Fruit fly (Drosophila melanogaster) whole organism, wandering third instar larva: ENCODE data around the gene pix.
A peak's percentile ranks its signal among the peaks of the same experiment; 100 is the strongest.

Experiments
- Abd-B ChIP-seq: fragments of >200 bp; optimal IDR thresholded peaks from 2 replicates; lab custom pipeline; 2017; ENCODE audit warnings: missing biosample characterization, missing genetic modification characterization
- CG32264 ChIP-seq: fragments of 200-800 bp; sonication (Bioruptor generic); optimal IDR thresholded peaks from 2 replicates; lab custom pipeline; 2016; ENCODE audit warnings: missing biosample characterization, missing genetic modification characterization
- CG9705 ChIP-seq: fragments of 200-800 bp; sonication (Bioruptor generic); optimal IDR thresholded peaks from 2 replicates; lab custom pipeline; 2018; ENCODE audit warnings: missing biosample characterization, mild to moderate bottlenecking, missing genetic modification characterization
- CrebA ChIP-seq: fragments of 200-800 bp; sonication (Bioruptor generic); optimal IDR thresholded peaks from 2 replicates; lab custom pipeline; 2016; ENCODE audit warnings: missing biosample characterization, mild to moderate bottlenecking, missing genetic modification characterization, borderline replicate concordance
- Dfd ChIP-seq: fragments of >200 bp; optimal IDR thresholded peaks from 2 replicates; lab custom pipeline; 2017; ENCODE audit warnings: missing biosample characterization, missing genetic modification characterization
- Dif ChIP-seq: fragments of 200-275, 200-300 bp; sonication (Bioruptor generic); optimal IDR thresholded peaks from 2 replicates; lab custom pipeline; 2018; ENCODE audit warnings: missing biosample characterization, missing genetic modification characterization; ENCODE audit not compliant: partially characterized antibody
- GATAd ChIP-seq: sonication (Bioruptor generic); optimal IDR thresholded peaks from 2 replicates; lab custom pipeline; 2016; ENCODE audit warnings: missing biosample characterization, missing genetic modification characterization
- HLH106 ChIP-seq: fragments of 200-800 bp; optimal IDR thresholded peaks from 3 replicates; lab custom pipeline; 2019; ENCODE audit warnings: missing biosample characterization, mild to moderate bottlenecking, missing genetic modification characterization, moderate library complexity
- Hnf4 ChIP-seq: fragments of 200-800 bp; sonication (Bioruptor generic); optimal IDR thresholded peaks from 2 replicates; lab custom pipeline; 2016; ENCODE audit warnings: missing biosample characterization, mild to moderate bottlenecking, missing genetic modification characterization
- Hr78 ChIP-seq: fragments of >200 bp; optimal IDR thresholded peaks from 2 replicates; lab custom pipeline; 2017; ENCODE audit warnings: missing biosample characterization, missing genetic modification characterization
- Hr83 ChIP-seq: fragments of 200-300 bp; sonication (Bioruptor generic); optimal IDR thresholded peaks from 2 replicates; lab custom pipeline; 2016; ENCODE audit warnings: missing biosample characterization, mild to moderate bottlenecking, missing genetic modification characterization, moderate library complexity; ENCODE audit not compliant: poor library complexity, severe bottlenecking
- Jra ChIP-seq: sonication (Bioruptor generic); optimal IDR thresholded peaks from 2 replicates; lab custom pipeline; 2016; ENCODE audit warnings: missing biosample characterization, missing genetic modification characterization
- Mio ChIP-seq: sonication (Bioruptor generic); optimal IDR thresholded peaks from 2 replicates; lab custom pipeline; 2016; ENCODE audit warnings: missing biosample characterization, missing genetic modification characterization
- N ChIP-seq: fragments of >200 bp; optimal IDR thresholded peaks from 2 replicates; lab custom pipeline; 2018; ENCODE audit warnings: missing biosample characterization, missing external identifiers, missing genetic modification characterization
- OdsH ChIP-seq: fragments of 200-800 bp; sonication (Bioruptor generic); optimal IDR thresholded peaks from 2 replicates; lab custom pipeline; 2016; ENCODE audit warnings: missing biosample characterization, mild to moderate bottlenecking, missing genetic modification characterization
- Rel ChIP-seq, 2 experiments: fragments of 200-800 bp; sonication (Bioruptor generic) in 1 of 2; optimal IDR thresholded peaks; 2 replicates in 1 of 2; 3 replicates in 1 of 2; lab custom pipeline; 2016 to 2019; ENCODE audit warnings: mild to moderate bottlenecking in 2 of 2, missing biosample characterization in 2 of 2, missing genetic modification characterization in 2 of 2, moderate library complexity in 1 of 2
- Sp1 ChIP-seq: fragments of 200-800 bp; sonication (Bioruptor generic); optimal IDR thresholded peaks from 3 replicates; lab custom pipeline; 2019; ENCODE audit warnings: missing biosample characterization, mild to moderate bottlenecking, missing genetic modification characterization, moderate library complexity
- Vsx2 ChIP-seq: fragments of 200-300, 225-300 bp; sonication (Bioruptor generic); optimal IDR thresholded peaks from 2 replicates; lab custom pipeline; 2018; ENCODE audit warnings: missing biosample characterization, missing genetic modification characterization; ENCODE audit not compliant: partially characterized antibody
- br ChIP-seq: fragments of 200-800 bp; sonication (Bioruptor generic); optimal IDR thresholded peaks from 2 replicates; lab custom pipeline; 2016; ENCODE audit warnings: missing biosample characterization, missing genetic modification characterization
- brk ChIP-seq: fragments of 200-800 bp; sonication (Bioruptor generic); optimal IDR thresholded peaks from 2 replicates; lab custom pipeline; 2016; ENCODE audit warnings: missing biosample characterization, mild to moderate bottlenecking, missing genetic modification characterization
- dl ChIP-seq, 2 experiments: fragments of 175-275, 200-275 bp in 1 of 2; fragments of 200-275 bp in 1 of 2; sonication (Bioruptor generic); optimal IDR thresholded peaks; lab custom pipeline; 2018; ENCODE audit warnings: mild to moderate bottlenecking in 2 of 2, missing biosample characterization in 2 of 2, missing genetic modification characterization in 2 of 2, moderate library complexity in 2 of 2; ENCODE audit not compliant: partially characterized antibody in 2 of 2, insufficient read depth in 1 of 2
- dmrt93B ChIP-seq: fragments of 200-800 bp; sonication (Bioruptor generic); optimal IDR thresholded peaks from 2 replicates; lab custom pipeline; 2018; ENCODE audit warnings: missing biosample characterization, mild to moderate bottlenecking, missing genetic modification characterization
- dsf ChIP-seq: sonication (Bioruptor generic); optimal IDR thresholded peaks from 2 replicates; lab custom pipeline; 2016; ENCODE audit warnings: missing biosample characterization, missing genetic modification characterization, borderline replicate concordance
- ey ChIP-seq: fragments of 200-800 bp; sonication (Bioruptor generic); optimal IDR thresholded peaks from 2 replicates; lab custom pipeline; 2016; ENCODE audit warnings: missing biosample characterization, missing genetic modification characterization
- foxo ChIP-seq, 2 experiments: fragments of 200-800 bp; sonication (Bioruptor generic); optimal IDR thresholded peaks; 2 replicates in 1 of 2; 3 replicates in 1 of 2; lab custom pipeline; 2016 to 2017; ENCODE audit warnings: missing biosample characterization in 2 of 2, missing genetic modification characterization in 2 of 2
- fru ChIP-seq: fragments of 200-800 bp; sonication (Bioruptor generic); optimal IDR thresholded peaks from 3 replicates; lab custom pipeline; 2016; ENCODE audit warnings: missing biosample characterization, mild to moderate bottlenecking, missing genetic modification characterization
- h ChIP-seq: fragments of 200-800 bp; sonication (Bioruptor generic); optimal IDR thresholded peaks from 3 replicates; lab custom pipeline; 2016; ENCODE audit warnings: missing biosample characterization, mild to moderate bottlenecking, missing genetic modification characterization
- jim ChIP-seq: fragments of 175-275, 200-325 bp; sonication (Bioruptor generic); optimal IDR thresholded peaks from 2 replicates; lab custom pipeline; 2016; ENCODE audit warnings: missing biosample characterization, mild to moderate bottlenecking, missing genetic modification characterization
- lola ChIP-seq: fragments of >200 bp; optimal IDR thresholded peaks from 2 replicates; lab custom pipeline; 2017; ENCODE audit warnings: missing biosample characterization, missing genetic modification characterization
- pan ChIP-seq: fragments of >200 bp; optimal IDR thresholded peaks from 2 replicates; lab custom pipeline; 2017
- psq ChIP-seq: fragments of 200-800 bp; sonication (Bioruptor generic); optimal IDR thresholded peaks from 3 replicates; lab custom pipeline; 2017; ENCODE audit warnings: missing biosample characterization, mild to moderate bottlenecking, missing genetic modification characterization, moderate library complexity
- rgr ChIP-seq: fragments of 200-800 bp; sonication (Bioruptor generic); optimal IDR thresholded peaks from 3 replicates; lab custom pipeline; 2016; ENCODE audit warnings: missing biosample characterization, mild to moderate bottlenecking, missing genetic modification characterization
- sage ChIP-seq: fragments of 200-800 bp; sonication (Bioruptor generic); optimal IDR thresholded peaks from 2 replicates; lab custom pipeline; 2016; ENCODE audit warnings: missing biosample characterization, mild to moderate bottlenecking, missing genetic modification characterization
- sv ChIP-seq: fragments of 200-800 bp; sonication (Bioruptor generic); optimal IDR thresholded peaks from 3 replicates; lab custom pipeline; 2016; ENCODE audit warnings: missing biosample characterization, missing genetic modification characterization
- tai ChIP-seq: sonication (Bioruptor generic); optimal IDR thresholded peaks from 2 replicates; lab custom pipeline; 2016; ENCODE audit warnings: missing biosample characterization, missing genetic modification characterization
- usp ChIP-seq: fragments of >200 bp; optimal IDR thresholded peaks from 2 replicates; lab custom pipeline; 2017; ENCODE audit warnings: missing biosample characterization, missing genetic modification characterization
- woc ChIP-seq: sonication (Bioruptor generic); optimal IDR thresholded peaks from 2 replicates; lab custom pipeline; 2016; ENCODE audit warnings: missing biosample characterization, mild to moderate bottlenecking, missing genetic modification characterization

The pix gene

dm6 chr3L:8958557-8958956, 16.0 kb downstream of the pix start, which contains the start of gene CG13313:
Gene CG13313, plus strand, starts transcription at chr3L:8958857.
- TF ChIP-seq Dif, result no peak
- TF ChIP-seq dsf (GFP tag; lab: Kevin White, UChicago), result no peak

- TF ChIP-seq dmrt93B, result no peak
- TF ChIP-seq h (GFP tag; lab: Kevin White, UChicago), result no peak
- TF ChIP-seq jim (GFP tag; lab: Kevin White, UChicago), result no peak
- TF ChIP-seq Mio (GFP tag; lab: Kevin White, UChicago), result no peak
- no peak for TF ChIP-seq dsf (GFP tag; lab: Kevin White, UChicago)
- no peak for TF ChIP-seq Dfd (GFP tag; lab: Kevin White, UChicago)
- TF ChIP-seq pan (lab: Kevin White, UChicago), result no peak
Measured at dm6 chr3L:8956669-8957068, 17.9 kb downstream of the pix start, which contains the start of gene mRpL12. Gene mRpL12, plus strand, starts transcription at chr3L:8956791.

dm6 chr3L:8955199-8955598, 19.4 kb downstream of the pix start:
- TF ChIP-seq dmrt93B (no peak), CG32264 (GFP tag; lab: Kevin White, UChicago) (no peak), Dif (no peak), Abd-B (GFP tag; lab: Kevin White, UChicago) (no peak), dsf (GFP tag; lab: Kevin White, UChicago) (no peak), usp (GFP tag; lab: Kevin White, UChicago) (no peak), br (GFP tag; lab: Kevin White, UChicago) (no peak), CrebA (GFP tag; lab: Kevin White, UChicago) (no peak)

dm6 chr3L:8954648-8955033, 19.9 kb downstream of the pix start, which contains the start of gene GNBP3:
Gene GNBP3, plus strand, starts transcription at chr3L:8955021.
- no peak for TF ChIP-seq dsf (GFP tag; lab: Kevin White, UChicago)
- TF ChIP-seq Hr83 (GFP tag; lab: Kevin White, UChicago), result peak; percentile 48
- TF ChIP-seq OdsH (GFP tag; lab: Kevin White, UChicago), result peak; percentile 92
- TF ChIP-seq CG9705 (GFP tag; lab: Kevin White, UChicago), result peak; percentile 79
- TF ChIP-seq GATAd (GFP tag; lab: Kevin White, UChicago), result peak; percentile 3
- peak; percentile 46 for TF ChIP-seq Dif
- no peak for TF ChIP-seq lola
- peak; percentile 72 for TF ChIP-seq CG32264 (GFP tag; lab: Kevin White, UChicago)
- TF ChIP-seq ey (GFP tag; lab: Kevin White, UChicago), result peak; percentile 83
- TF ChIP-seq psq (GFP tag; lab: Kevin White, UChicago), result peak; percentile 84
- TF ChIP-seq br (GFP tag; lab: Kevin White, UChicago), result peak; percentile 91
- peak; percentile 60 for TF ChIP-seq fru (GFP tag; lab: Kevin White, UChicago)
- TF ChIP-seq brk (GFP tag; lab: Kevin White, UChicago), result no peak
- no peak for TF ChIP-seq tai (GFP tag; lab: Kevin White, UChicago)
- TF ChIP-seq pan (lab: Kevin White, UChicago), result no peak
- no peak for TF ChIP-seq Mio (GFP tag; lab: Kevin White, UChicago)
- no peak for TF ChIP-seq usp (GFP tag; lab: Kevin White, UChicago)
- peak; percentile 10 for TF ChIP-seq jim (GFP tag; lab: Kevin White, UChicago)
- TF ChIP-seq Rel (GFP tag; optimal IDR thresholded peaks at IDR 0.05; lab: Kevin White, UChicago), result peak; percentile 93
- TF ChIP-seq Rel (tag; optimal IDR thresholded peaks at IDR 0.05; lab: Kevin White, UChicago), result peak; percentile 96
- TF ChIP-seq Dfd (GFP tag; lab: Kevin White, UChicago), result no peak
- TF ChIP-seq Hr78 (GFP tag; lab: Kevin White, UChicago), result no peak
- TF ChIP-seq foxo (GFP tag; optimal IDR thresholded peaks at IDR 0.05; lab: Kevin White, UChicago), result peak in 1 of 2 experiments; percentile 96
- peak; percentile 95 for TF ChIP-seq rgr (GFP tag; lab: Kevin White, UChicago)
- no peak for TF ChIP-seq Jra (GFP tag; lab: Kevin White, UChicago)
- TF ChIP-seq CrebA (GFP tag; lab: Kevin White, UChicago), result no peak
- peak; percentile 86 for TF ChIP-seq dmrt93B
- peak; percentile 96 for TF ChIP-seq Sp1 (GFP tag; lab: Kevin White, UChicago)
- peak; percentile 93 for TF ChIP-seq HLH106
- TF ChIP-seq Vsx2 (GFP tag; lab: Kevin White, UChicago), result peak; percentile 42
- TF ChIP-seq Hnf4 (GFP tag; lab: Kevin White, UChicago), result no peak
- peak; percentile 96 for TF ChIP-seq sage (GFP tag; lab: Kevin White, UChicago)
- no peak for TF ChIP-seq N (GFP tag; lab: Kevin White, UChicago)
- peak; percentile 95 for TF ChIP-seq h (GFP tag; lab: Kevin White, UChicago)
- no peak for TF ChIP-seq dl (GFP tag; optimal IDR thresholded peaks at IDR 0.05; lab: Kevin White, UChicago; ENCODE audit: insufficient read depth in 1 of 2, partially characterized antibody in 2 of 2)
- no peak for TF ChIP-seq woc
- no peak for TF ChIP-seq sv (GFP tag; lab: Kevin White, UChicago)
- TF ChIP-seq Abd-B (GFP tag; lab: Kevin White, UChicago), result no peak
